Worm (Caenorhabditis elegans) whole organism, midembryonic: Measurements from ENCODE around the gene daf-3.

ENCODE experiments used
- T22C8.4 ChIP-seq: fragments of 200-800 bp; sonication (Bioruptor generic); IDR thresholded peaks from 2 replicates; pipeline ENCODE4 v1.3.6; 2022; ENCODE audit warnings: missing genetic modification characterization, missing compliant biosample characterization
- cog-1 ChIP-seq: sonication (generic microtip); optimal IDR thresholded peaks from 2 replicates; lab custom pipeline; 2016; ENCODE audit warnings: missing genetic modification characterization, missing compliant biosample characterization
- flt-1 ChIP-seq: fragments of 200-800 bp; sonication (Bioruptor generic); IDR thresholded peaks from 2 replicates; pipeline ENCODE4 v1.3.6; 2022; ENCODE audit warnings: missing genetic modification characterization, missing compliant biosample characterization
- klf-2 ChIP-seq: fragments of 200-800 bp; sonication (Bioruptor generic); conservative IDR thresholded peaks from 2 replicates; pipeline ENCODE4 v1.3.6; 2022; ENCODE audit warnings: missing genetic modification reagents, missing genetic modification characterization, missing compliant biosample characterization
- med-1 ChIP-seq: sonication (generic microtip); optimal IDR thresholded peaks from 2 replicates; lab custom pipeline; 2017; ENCODE audit warnings: missing genetic modification characterization, mild to moderate bottlenecking, missing compliant biosample characterization, antibody characterized with exemption, missing genetic modification reagents; ENCODE audit not compliant: insufficient read depth
- ref-1 ChIP-seq: fragments of 200-800 bp; sonication (Bioruptor generic); conservative IDR thresholded peaks from 2 replicates; pipeline ENCODE4 v1.3.6; 2022; ENCODE audit warnings: missing genetic modification reagents, missing genetic modification characterization, missing compliant biosample characterization
- tab-1 ChIP-seq: fragments of 200-800 bp; sonication (Bioruptor generic); IDR thresholded peaks from 2 replicates; pipeline ENCODE4 v1.3.6; 2022; ENCODE audit warnings: missing genetic modification characterization, missing compliant biosample characterization
- ztf-23 ChIP-seq: fragments of 200-800 bp; sonication (Bioruptor generic); IDR thresholded peaks from 2 replicates; pipeline ENCODE4 v1.3.6; 2022; ENCODE audit warnings: missing genetic modification reagents, missing genetic modification characterization, missing compliant biosample characterization
- ztf-29 ChIP-seq: fragments of 200-800 bp; sonication (Bioruptor generic); IDR thresholded peaks from 2 replicates; pipeline ENCODE4 v1.3.6; 2022; ENCODE audit warnings: missing genetic modification reagents, missing genetic modification characterization, missing compliant biosample characterization

daf-3 gene

DNA sequence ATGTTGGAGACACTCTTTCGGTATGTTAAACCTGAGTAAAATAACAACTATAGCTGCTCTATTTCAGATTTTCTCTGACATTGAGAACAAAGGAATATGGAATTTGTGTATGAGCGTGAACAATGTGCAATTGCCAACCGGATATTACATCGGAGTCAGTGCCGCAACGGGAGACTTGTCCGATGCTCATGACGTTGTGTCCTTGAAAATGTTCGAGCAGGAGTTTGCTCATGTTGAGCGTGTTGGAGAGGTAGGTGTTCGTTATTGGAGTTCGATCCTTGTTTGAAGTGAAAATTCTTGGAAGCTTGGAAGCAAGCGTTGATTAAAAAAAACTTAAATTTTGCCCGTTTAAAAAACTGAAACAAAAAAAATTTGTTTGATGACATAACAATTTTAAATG, 55.7 kb downstream of the daf-3 start:
- TF ChIP-seq cog-1 (tag; lab: Kevin White, UChicago) (no peak), tab-1 (GFP tag; lab: Robert Waterston, UW) (no peak), flt-1 (GFP tag; lab: Robert Waterston, UW) (no peak), klf-2 (GFP tag; lab: Robert Waterston, UW) (no peak), ztf-29 (no peak), med-1 (no peak), T22C8.4 (no peak), ref-1 (GFP tag; lab: Robert Waterston, UW) (no peak), ztf-23 (no peak)

DNA sequence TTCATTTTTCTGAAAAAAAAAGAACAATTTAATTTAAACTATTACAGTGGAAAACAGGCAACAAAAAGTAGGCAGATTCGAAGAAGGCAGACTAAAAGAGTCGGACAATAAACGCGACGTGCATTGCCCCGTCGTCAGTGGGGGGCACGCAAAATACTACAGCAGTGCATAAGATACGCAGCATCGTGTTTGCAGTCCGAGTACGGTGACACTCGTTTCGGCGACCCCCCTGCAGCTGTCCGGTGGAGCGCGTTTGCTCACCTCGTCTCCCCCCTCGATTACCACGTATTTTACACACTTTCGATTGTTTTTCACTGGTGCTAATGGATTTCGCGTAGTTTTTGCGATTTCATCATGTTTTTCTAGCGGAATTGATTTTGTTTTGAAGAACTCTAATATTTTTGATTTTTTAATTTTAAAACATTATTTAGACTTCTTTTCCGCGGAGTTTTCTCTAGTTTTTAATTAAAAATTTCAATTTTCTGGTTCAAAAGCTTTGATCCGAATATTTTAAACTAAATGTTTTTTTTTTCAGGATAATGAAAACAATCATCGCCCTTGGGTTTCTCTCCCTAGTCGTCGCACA, 57.1 kb downstream of the daf-3 start, which contains the start of the genes trap-2 and ile-2:
trap-2 (minus strand) TSS at position 9 of the 586 bp plus-strand sequence.
ile-2 (plus strand) TSS at position 536 of the 586 bp plus-strand sequence.
- TF ChIP-seq ztf-23 = peak; percentile 80
- TF ChIP-seq tab-1 (GFP tag; lab: Robert Waterston, UW) = peak; percentile 71
- TF ChIP-seq ref-1 (GFP tag; lab: Robert Waterston, UW) = no peak
- TF ChIP-seq ztf-29 = no peak
- no peak for TF ChIP-seq med-1
- no peak for TF ChIP-seq klf-2 (GFP tag; lab: Robert Waterston, UW)
- TF ChIP-seq cog-1 (tag; lab: Kevin White, UChicago) = peak; percentile 92
- TF ChIP-seq flt-1 (GFP tag; lab: Robert Waterston, UW) = peak; percentile 80
- TF ChIP-seq T22C8.4 = no peak
